Worm (Caenorhabditis elegans): ENCODE data around the gene fubl-1.

ce11 chrV:10255005-10255472 is 16.4 kb upstream of the fubl-1 start, which contains the start of gene rop-1:
- TF ChIP-seq snpc-4 (GFP tag; optimal IDR thresholded peaks at IDR 0.05) (no peak), snpc-4 (tag; optimal IDR thresholded peaks at IDR 0.05) (peak in 1 of 4 experiments; percentile 8), Y67H2A.10 (GFP tag; conservative IDR thresholded peaks at IDR 0.05) (no peak), egrh-3 (GFP tag; IDR thresholded peaks at IDR 0.05) (no peak), chd-7 (tag; optimal IDR thresholded peaks at IDR 0.05) (no peak), pbrm-1 (GFP tag; IDR thresholded peaks at IDR 0.05) (no peak), ekl-4 (GFP tag; IDR thresholded peaks at IDR 0.05) (no peak), unc-130 (GFP tag; optimal IDR thresholded peaks at IDR 0.05) (no peak)
